Worm (Caenorhabditis elegans): ENCODE measurements around the gene B0546.3.

Gene B0546.3

ce11 chrIV:3383203-3383602 lies 562 bp upstream of the B0546.3 start:
- TF ChIP-seq nhr-2 (tag; optimal IDR thresholded peaks at IDR 0.05) (no peak), lin-13 (tag; optimal IDR thresholded peaks at IDR 0.05) (no peak), drap-1 (GFP tag; optimal IDR thresholded peaks at IDR 0.05) (no peak), ceh-83 (GFP tag; optimal IDR thresholded peaks at IDR 0.05) (no peak), sptf-1 (tag; optimal IDR thresholded peaks at IDR 0.05) (no peak), elt-3 (tag; optimal IDR thresholded peaks at IDR 0.05) (no peak), blmp-1 (tag; optimal IDR thresholded peaks at IDR 0.05) (no peak), hlh-1 (tag; optimal IDR thresholded peaks at IDR 0.05) (no peak), flh-1 (GFP tag; optimal IDR thresholded peaks at IDR 0.05) (no peak), ces-1 (GFP tag; optimal IDR thresholded peaks at IDR 0.05) (no peak), unc-62 (GFP tag; optimal IDR thresholded peaks at IDR 0.05) (no peak), lin-32 (GFP tag; optimal IDR thresholded peaks at IDR 0.05) (no peak), ceh-43 (GFP tag; optimal IDR thresholded peaks at IDR 0.05) (no peak), mab-5 (tag; optimal IDR thresholded peaks at IDR 0.05) (no peak), sem-2 (GFP tag; optimal IDR thresholded peaks at IDR 0.05) (no peak), nhr-12 (tag; optimal IDR thresholded peaks at IDR 0.05) (no peak), bed-3 (GFP tag; optimal IDR thresholded peaks at IDR 0.05) (no peak), lsy-2 (tag; optimal IDR thresholded peaks at IDR 0.05) (no peak), pha-4 (tag; optimal IDR thresholded peaks at IDR 0.05) (no peak)

- TF ChIP-seq unc-62 (GFP tag; optimal IDR thresholded peaks at IDR 0.05) (no peak), ceh-39 (tag; optimal IDR thresholded peaks at IDR 0.05) (no peak), nhr-28 (tag; optimal IDR thresholded peaks at IDR 0.05) (no peak), ceh-83 (GFP tag; optimal IDR thresholded peaks at IDR 0.05) (no peak), nhr-76 (tag; optimal IDR thresholded peaks at IDR 0.05) (no peak), snpc-4 (tag; optimal IDR thresholded peaks at IDR 0.05) (no peak), mls-2 (tag; optimal IDR thresholded peaks at IDR 0.05) (no peak), hlh-1 (tag; optimal IDR thresholded peaks at IDR 0.05) (no peak), M03D4.4 (tag; optimal IDR thresholded peaks at IDR 0.05) (no peak), lsy-2 (tag; optimal IDR thresholded peaks at IDR 0.05) (no peak), ceh-43 (GFP tag; optimal IDR thresholded peaks at IDR 0.05) (no peak), mep-1 (tag; optimal IDR thresholded peaks at IDR 0.05) (no peak)
Measured at ce11 chrIV:3378080-3378804, 4.4 kb downstream of the B0546.3 start, which contains the start of gene otub-4. Gene otub-4 (minus strand): TSS chrIV:3378130.

ce11 chrIV:3373370-3373769 lies 9.3 kb downstream of the B0546.3 start:
- TF ChIP-seq unc-62 (GFP tag; optimal IDR thresholded peaks at IDR 0.05) (no peak), ham-2 (GFP tag; optimal IDR thresholded peaks at IDR 0.05) (no peak), ceh-39 (tag; optimal IDR thresholded peaks at IDR 0.05) (no peak)

- TF ChIP-seq hlh-1 (tag; optimal IDR thresholded peaks at IDR 0.05) (no peak), lin-32 (GFP tag; optimal IDR thresholded peaks at IDR 0.05) (no peak), ces-1 (GFP tag; optimal IDR thresholded peaks at IDR 0.05) (no peak), nhr-237 (tag; optimal IDR thresholded peaks at IDR 0.05) (peak; percentile 6), nhr-2 (tag; optimal IDR thresholded peaks at IDR 0.05) (no peak)
Measured at ce11 chrIV:3368638-3369247, 13.9 kb downstream of the B0546.3 start, which contains the start of gene vha-19. Gene vha-19 (plus strand): TSS chrIV:3369197.

ce11 chrIV:3363784-3364183 lies 18.9 kb downstream of the B0546.3 start:
- TF ChIP-seq mep-1 (tag; optimal IDR thresholded peaks at IDR 0.05): no peak

ce11 chrIV:3363221-3363620 lies 19.4 kb downstream of the B0546.3 start, which contains the start of gene Y55H10A.2:
Gene Y55H10A.2 (plus strand): TSS chrIV:3363521.
- TF ChIP-seq pha-4 (tag; optimal IDR thresholded peaks at IDR 0.05) (no peak), unc-39 (tag; optimal IDR thresholded peaks at IDR 0.05) (no peak), nhr-76 (tag; optimal IDR thresholded peaks at IDR 0.05) (no peak), drap-1 (GFP tag; optimal IDR thresholded peaks at IDR 0.05) (no peak), nhr-237 (tag; optimal IDR thresholded peaks at IDR 0.05) (no peak), sem-2 (GFP tag; optimal IDR thresholded peaks at IDR 0.05) (no peak)
